Worm (Caenorhabditis elegans): ENCODE measurements around the gene rfp-1.

- no peak for TF ChIP-seq ref-1 (GFP tag; conservative IDR thresholded peaks at IDR 0.05)
- no peak for TF ChIP-seq ztf-23 (GFP tag; IDR thresholded peaks at IDR 0.05)
- TF ChIP-seq tab-1 (GFP tag; IDR thresholded peaks at IDR 0.05), result no peak
- no peak for TF ChIP-seq klf-2 (GFP tag; conservative IDR thresholded peaks at IDR 0.05)
- no peak for TF ChIP-seq flt-1 (GFP tag; IDR thresholded peaks at IDR 0.05)
- TF ChIP-seq T22C8.4 (GFP tag; IDR thresholded peaks at IDR 0.05), result no peak
These were observed 48.0 kb upstream of the rfp-1 start, which contains the start of gene F10E9.3 for ce11 chrIII:8310239-8311057.
